Worm (Caenorhabditis elegans): ENCODE results near the gene E02H1.1.

E02H1.1 gene

ce11 chrII:9601069-9601468, 10.1 kb upstream of the E02H1.1 start (continued):
- TF ChIP-seq efl-1 (optimal IDR thresholded peaks at IDR 0.05) (peak; percentile 25 to 52), efl-1 (GFP tag; optimal IDR thresholded peaks at IDR 0.05 in 1 of 2) (no peak), egl-13 (tag; optimal IDR thresholded peaks at IDR 0.05) (no peak), hlh-4 (tag; optimal IDR thresholded peaks at IDR 0.05) (no peak), alr-1 (tag; optimal IDR thresholded peaks at IDR 0.05; ENCODE audit: borderline replicate concordance) (no peak), unc-30 (tag; optimal IDR thresholded peaks at IDR 0.05) (no peak), hlh-17 (GFP tag; optimal IDR thresholded peaks at IDR 0.05; ENCODE audit: borderline replicate concordance) (no peak), elt-2 (tag; optimal IDR thresholded peaks at IDR 0.05) (no peak), lsy-2 (tag; optimal IDR thresholded peaks at IDR 0.05) (peak; percentile 68 to 74), fos-1 (tag; optimal IDR thresholded peaks at IDR 0.05) (peak; percentile 22), nhr-11 (tag; optimal IDR thresholded peaks at IDR 0.05) (peak; percentile 88), ets-5 (GFP tag; IDR thresholded peaks at IDR 0.05) (no peak), efl-3 (GFP tag; optimal IDR thresholded peaks at IDR 0.05) (no peak), snpc-4 (tag; optimal IDR thresholded peaks at IDR 0.05) (no peak), jun-1 (tag; optimal IDR thresholded peaks at IDR 0.05) (peak; percentile 27), C34B4.2 (tag; optimal IDR thresholded peaks at IDR 0.05) (no peak), lin-35 (GFP tag; optimal IDR thresholded peaks at IDR 0.05) (peak; percentile 33 to 73), ceh-88 (GFP tag; IDR thresholded peaks at IDR 0.05) (0 out of 2 replicates have a peak, but pooled peaks have one; percentile 20), unc-130 (tag; optimal IDR thresholded peaks at IDR 0.05) (peak; percentile 94), nhr-76 (tag; optimal IDR thresholded peaks at IDR 0.05) (no peak), fkh-8 (tag; optimal IDR thresholded peaks at IDR 0.05) (no peak), unc-62 (GFP tag; optimal IDR thresholded peaks at IDR 0.05) (no peak), mep-1 (tag; optimal IDR thresholded peaks at IDR 0.05) (peak; percentile 83), aly-2 (tag; optimal IDR thresholded peaks at IDR 0.05) (no peak), ztf-11 (tag; optimal IDR thresholded peaks at IDR 0.05) (no peak), unc-98 (GFP tag; IDR thresholded peaks at IDR 0.05) (no peak), lin-39 (tag; optimal IDR thresholded peaks at IDR 0.05) (peak; percentile 70), tlp-1 (tag; optimal IDR thresholded peaks at IDR 0.05) (no peak), nhr-19 (GFP tag; conservative IDR thresholded peaks at IDR 0.05) (peak; percentile 94), tbx-2 (tag; optimal IDR thresholded peaks at IDR 0.05) (peak; percentile 73), fkh-4 (tag; optimal IDR thresholded peaks at IDR 0.05; ENCODE audit: borderline replicate concordance) (no peak), ceh-63 (GFP tag; optimal IDR thresholded peaks at IDR 0.05) (no peak), nhr-47 (tag; optimal IDR thresholded peaks at IDR 0.05) (peak; percentile 74), blmp-1 (tag; optimal IDR thresholded peaks at IDR 0.05) (peak; percentile 97), ceh-82 (tag; optimal IDR thresholded peaks at IDR 0.05) (no peak), pax-3 (tag; optimal IDR thresholded peaks at IDR 0.05) (no peak), sox-4 (tag; optimal IDR thresholded peaks at IDR 0.05) (no peak), dpl-1 (GFP tag; optimal IDR thresholded peaks at IDR 0.05) (peak; percentile 24 to 54 (median 39)), vab-15 (tag; optimal IDR thresholded peaks at IDR 0.05) (no peak), fkh-10 (GFP tag; optimal IDR thresholded peaks at IDR 0.05) (no peak), lin-13 (GFP tag; optimal IDR thresholded peaks at IDR 0.05) (peak; percentile 65), ama-1 (optimal IDR thresholded peaks at IDR 0.05) (peak; percentile 2), C04F5.9 (tag; optimal IDR thresholded peaks at IDR 0.05) (no peak), mdl-1 (tag; optimal IDR thresholded peaks at IDR 0.05) (peak in 1 of 2 experiments; percentile 96), irx-1 (tag; optimal IDR thresholded peaks at IDR 0.05) (peak; percentile 66), lir-3 (tag; optimal IDR thresholded peaks at IDR 0.05; ENCODE audit: poor library complexity) (peak; percentile 63)

Data from whole organism, L1 larva.